Worm (Caenorhabditis elegans) whole organism, mixed stage, embryonic: ENCODE results near the gene hot-1.

ENCODE experiments used
- blmp-1 ChIP-seq: fragments of 150-350 bp; optimal IDR thresholded peaks from 2 replicates; lab custom pipeline; 2014; ENCODE audit warnings: missing biosample characterization, missing genetic modification characterization
- ceh-83 ChIP-seq: fragments of 200-800 bp; sonication (Bioruptor generic); optimal IDR thresholded peaks from 2 replicates; lab custom pipeline; 2018; ENCODE audit warnings: mild to moderate bottlenecking, missing genetic modification characterization, missing compliant biosample characterization
- elt-3 ChIP-seq: fragments of 150-350 bp; optimal IDR thresholded peaks from 2 replicates; lab custom pipeline; 2014; ENCODE audit warnings: missing biosample characterization, missing genetic modification characterization
- lin-13 ChIP-seq: fragments of 150-350 bp; optimal IDR thresholded peaks from 2 replicates; lab custom pipeline; 2014; ENCODE audit warnings: missing biosample characterization, missing genetic modification characterization
- lsy-2 ChIP-seq: fragments of 150-350 bp; optimal IDR thresholded peaks from 2 replicates; lab custom pipeline; 2014; ENCODE audit warnings: missing biosample characterization, missing genetic modification characterization
- nhr-12 ChIP-seq: fragments of 150-350 bp; optimal IDR thresholded peaks from 2 replicates; lab custom pipeline; 2014; ENCODE audit warnings: missing biosample characterization, missing genetic modification characterization
- nhr-76 ChIP-seq: sonication (generic microtip); optimal IDR thresholded peaks from 2 replicates; lab custom pipeline; 2017; ENCODE audit warnings: missing biosample characterization, missing genetic modification characterization
- sem-2 ChIP-seq: fragments of 200-800 bp; sonication (Bioruptor generic); optimal IDR thresholded peaks from 2 replicates; lab custom pipeline; 2018; ENCODE audit warnings: mild to moderate bottlenecking, missing genetic modification characterization, missing compliant biosample characterization
- snpc-4 ChIP-seq: fragments of 150-350 bp; optimal IDR thresholded peaks from 2 replicates; lab custom pipeline; 2014; ENCODE audit warnings: missing biosample characterization, missing genetic modification characterization
- unc-39 ChIP-seq: fragments of 150-350 bp; optimal IDR thresholded peaks from 2 replicates; lab custom pipeline; 2014; ENCODE audit warnings: missing biosample characterization, missing genetic modification characterization
- unc-62 ChIP-seq: fragments of 150-350 bp; optimal IDR thresholded peaks from 2 replicates; lab custom pipeline; 2014; ENCODE audit warnings: missing biosample characterization, missing genetic modification reagents, missing genetic modification characterization

DNA sequence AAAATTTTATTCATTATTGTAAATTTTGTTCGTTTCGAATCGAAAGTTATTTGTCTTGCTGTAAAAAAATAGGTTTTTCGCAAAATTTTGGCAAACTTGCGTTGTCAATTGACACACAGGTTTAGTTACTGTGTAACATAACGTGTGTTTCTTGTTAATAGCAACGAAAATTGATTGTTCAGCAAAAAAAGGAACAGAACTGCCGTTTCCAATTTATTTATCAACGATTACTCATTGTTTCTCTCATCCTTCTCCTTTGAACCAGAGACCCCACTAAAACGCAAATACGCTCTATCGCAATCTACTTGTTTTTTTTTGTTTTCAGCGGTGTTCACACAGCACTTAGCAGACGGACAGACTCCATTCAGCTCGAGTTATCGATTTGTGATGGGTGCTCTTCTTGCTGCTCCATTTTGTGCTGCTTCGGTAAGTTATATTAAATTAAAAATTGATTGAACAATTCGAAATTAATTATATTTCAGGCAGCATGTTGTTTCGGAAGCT, 23.2 kb upstream of the hot-1 start, which contains the start of gene R11H6.2:
- no peak for TF ChIP-seq ceh-83 (GFP tag; lab: Kevin White, UChicago)
- TF ChIP-seq lin-13 (tag; lab: Kevin White, UChicago), result no peak
- no peak for TF ChIP-seq snpc-4 (tag; lab: Kevin White, UChicago)
- no peak for TF ChIP-seq unc-62 (GFP tag; lab: Kevin White, UChicago)
- TF ChIP-seq nhr-76 (tag; lab: Kevin White, UChicago), result no peak
- TF ChIP-seq unc-39 (tag; lab: Kevin White, UChicago), result no peak
- TF ChIP-seq lsy-2, result no peak
- no peak for TF ChIP-seq sem-2 (GFP tag; lab: Kevin White, UChicago)
- TF ChIP-seq elt-3, result no peak
- TF ChIP-seq nhr-12, result no peak
- TF ChIP-seq blmp-1 (tag; lab: Kevin White, UChicago), result no peak
